Worm (Caenorhabditis elegans): ENCODE measurements around the gene ubc-22.
A peak's percentile ranks its signal among the peaks of the same experiment; 100 is the strongest.

ce11 chrX:8835887-8836348 is 33.0 kb downstream of the ubc-22 start, which contains the start of gene C28G1.2:
- TF ChIP-seq pes-1 (GFP tag; IDR thresholded peaks at IDR 0.05) (peak; percentile 97), ceh-36 (tag; optimal IDR thresholded peaks at IDR 0.05) (peak; percentile 96), ama-1 (optimal IDR thresholded peaks at IDR 0.05) (no peak), hmg-4 (GFP tag; optimal IDR thresholded peaks at IDR 0.05) (peak; percentile 99), ets-7 (tag; optimal IDR thresholded peaks at IDR 0.05) (peak; percentile 89), scrt-1 (GFP tag; IDR thresholded peaks at IDR 0.05) (peak; percentile 99), F13C5.2 (tag; optimal IDR thresholded peaks at IDR 0.05) (peak; percentile 98), aly-1 (tag; optimal IDR thresholded peaks at IDR 0.05) (peak; percentile 93), tra-4 (tag; optimal IDR thresholded peaks at IDR 0.05) (peak; percentile 95), ceh-13 (GFP tag; optimal IDR thresholded peaks at IDR 0.05) (peak; percentile 96)
